Worm (Caenorhabditis elegans): ENCODE measurements around the gene nspb-5.

nspb-5 gene

DNA sequence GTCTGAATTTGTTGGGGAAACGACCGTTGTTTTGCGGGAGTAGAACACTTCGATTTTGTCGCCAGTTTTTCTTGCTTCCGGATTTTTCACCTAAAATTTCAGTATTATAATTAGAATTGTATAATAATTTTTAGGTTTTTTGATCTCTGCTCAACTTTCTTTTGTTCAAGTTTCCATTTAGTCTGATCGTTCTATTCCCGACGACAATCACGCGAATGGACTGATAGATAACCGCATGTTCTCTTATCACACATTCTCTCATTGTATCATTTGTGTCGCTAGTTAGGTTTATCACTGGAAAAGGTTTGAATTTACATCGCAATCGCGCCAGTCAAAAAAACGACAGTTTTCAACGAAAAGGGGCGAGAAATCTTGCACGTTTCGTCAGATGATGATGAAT lies 44.0 kb upstream of the nspb-5 start (continued):
- TF ChIP-seq Y5F2A.4 (GFP tag; optimal IDR thresholded peaks at IDR 0.05) = no peak

ce11 chrIV:6555388-6556330 lies 43.2 kb upstream of the nspb-5 start, which contains the start of gene paqr-1:
Gene paqr-1, minus strand, starts transcription at chrIV:6555438.
- TF ChIP-seq lin-38 (GFP tag; IDR thresholded peaks at IDR 0.05) (0 out of 2 replicates have a peak, but pooled peaks have one; percentile 22), aha-1 (tag) (peak; percentile 56), nhr-48 (tag; optimal IDR thresholded peaks at IDR 0.05) (no peak), nhr-11 (tag; optimal IDR thresholded peaks at IDR 0.05) (no peak), hlh-30 (tag; optimal IDR thresholded peaks at IDR 0.05; ENCODE audit: insufficient read depth) (peak; percentile 82), snpc-1.2 (GFP tag; IDR thresholded peaks at IDR 0.05) (no peak), mep-1 (tag; optimal IDR thresholded peaks at IDR 0.05) (peak; percentile 34), zag-1 (tag; optimal IDR thresholded peaks at IDR 0.05) (no peak), F44E2.7 (GFP tag; IDR thresholded peaks at IDR 0.05) (no peak), cey-2 (tag; optimal IDR thresholded peaks at IDR 0.05; ENCODE audit: borderline replicate concordance, insufficient read depth) (peak; percentile 80), daf-16 (GFP tag; optimal IDR thresholded peaks at IDR 0.05) (peak in 1 of 2 experiments; percentile 7), daf-16 (tag; optimal IDR thresholded peaks at IDR 0.05) (peak; percentile 55), dmd-6 (GFP tag; IDR thresholded peaks at IDR 0.05) (peak; percentile 58), ces-1 (GFP tag; optimal IDR thresholded peaks at IDR 0.05) (no peak), hmg-1.1 (GFP tag; IDR thresholded peaks at IDR 0.05) (0 out of 2 replicates have a peak, but pooled peaks have one; percentile 19), dve-1 (tag; optimal IDR thresholded peaks at IDR 0.05; ENCODE audit: insufficient read depth) (peak; percentile 56), hlh-11 (tag; optimal IDR thresholded peaks at IDR 0.05) (peak; percentile 21), unc-62 (GFP tag; optimal IDR thresholded peaks at IDR 0.05 in 1 of 2) (peak in 1 of 2 experiments; percentile 9), unc-62 (tag; optimal IDR thresholded peaks at IDR 0.05) (no peak), duxl-1 (tag; optimal IDR thresholded peaks at IDR 0.05; ENCODE audit: poor library complexity) (no peak), snpc-4 (tag; optimal IDR thresholded peaks at IDR 0.05) (no peak), lir-3 (tag; optimal IDR thresholded peaks at IDR 0.05) (no peak), lsy-2 (tag; optimal IDR thresholded peaks at IDR 0.05) (peak in 1 of 2 experiments; percentile 43), mxl-3 (GFP tag; optimal IDR thresholded peaks at IDR 0.05) (peak; percentile 49), mes-2 (tag; optimal IDR thresholded peaks at IDR 0.05; ENCODE audit: poor library complexity, severe bottlenecking) (peak; percentile 23), mxl-2 (GFP tag; conservative IDR thresholded peaks at IDR 0.05) (no peak), spr-3 (GFP tag; optimal IDR thresholded peaks at IDR 0.05) (no peak), dmd-9 (GFP tag; IDR thresholded peaks at IDR 0.05) (no peak), mdl-1 (tag; optimal IDR thresholded peaks at IDR 0.05) (peak in 1 of 2 experiments; percentile 74), dpl-1 (GFP tag; optimal IDR thresholded peaks at IDR 0.05) (peak; percentile 72)

ce11 chrIV:6556624-6557368 lies 42.0 kb upstream of the nspb-5 start, which contains the start of gene try-3:
Gene try-3, plus strand, starts transcription at chrIV:6557155.
- no peak for TF ChIP-seq snpc-4 (tag; optimal IDR thresholded peaks at IDR 0.05)
- peak; percentile 73 for TF ChIP-seq gei-8 (GFP tag; optimal IDR thresholded peaks at IDR 0.05)
- TF ChIP-seq nhr-76 (tag; optimal IDR thresholded peaks at IDR 0.05) = no peak
- peak; percentile 71; the same call in 1 of the 2 replicates for TF ChIP-seq nhr-42 (GFP tag; IDR thresholded peaks at IDR 0.05)
- peak; percentile 49 for TF ChIP-seq dpl-1 (GFP tag; optimal IDR thresholded peaks at IDR 0.05)
- no peak for TF ChIP-seq jun-1 (tag; optimal IDR thresholded peaks at IDR 0.05)
- peak; percentile 33; the same call in 1 of the 2 replicates for TF ChIP-seq lin-1 (GFP tag; IDR thresholded peaks at IDR 0.05)
- no peak for TF ChIP-seq unc-39 (tag; optimal IDR thresholded peaks at IDR 0.05)
- TF ChIP-seq spr-1 (tag; optimal IDR thresholded peaks at IDR 0.05) = peak; percentile 11
- TF ChIP-seq T20F7.1 (GFP tag; optimal IDR thresholded peaks at IDR 0.05) = no peak
- TF ChIP-seq spr-3 (GFP tag; optimal IDR thresholded peaks at IDR 0.05) = peak; percentile 0
- TF ChIP-seq mxl-2 (GFP tag; conservative IDR thresholded peaks at IDR 0.05) = 0 out of 2 replicates have a peak, but pooled peaks have one; percentile 16
- peak; percentile 87 for TF ChIP-seq pha-4 (GFP tag; IDR thresholded peaks at IDR 0.05)
- TF ChIP-seq pha-4 (tag; optimal IDR thresholded peaks at IDR 0.05) = no peak
- 0 out of 2 replicates have a peak, but pooled peaks have one; percentile 15 for TF ChIP-seq daf-8 (GFP tag; IDR thresholded peaks at IDR 0.05)
- TF ChIP-seq T26A8.4 (GFP tag; IDR thresholded peaks at IDR 0.05) = peak; percentile 66
- TF ChIP-seq vab-7 (GFP tag; IDR thresholded peaks at IDR 0.05) = peak; percentile 84
- TF ChIP-seq nhr-102 (tag; optimal IDR thresholded peaks at IDR 0.05) = peak; percentile 46
- TF ChIP-seq lin-38 (GFP tag; IDR thresholded peaks at IDR 0.05) = peak; percentile 86
